Fruit fly (Drosophila melanogaster) whole organism, adult: ENCODE results near the gene cwo.

Experiments
- CG11617 ChIP-seq: fragments of 200-800 bp; sonication (Bioruptor generic); optimal IDR thresholded peaks from 2 replicates; lab custom pipeline; 2017; ENCODE audit warnings: mild to moderate bottlenecking, missing biosample characterization, missing genetic modification reagents, missing genetic modification characterization
- CG12768 ChIP-seq: fragments of 200-800 bp; sonication (Bioruptor generic); optimal IDR thresholded peaks from 2 replicates; lab custom pipeline; 2017; ENCODE audit warnings: missing biosample characterization, missing genetic modification characterization, mild to moderate bottlenecking, moderate library complexity, missing genetic modification reagents
- CG14711 ChIP-seq: fragments of 200-800 bp; sonication (Bioruptor generic); optimal IDR thresholded peaks from 2 replicates; lab custom pipeline; 2018; ENCODE audit warnings: missing biosample characterization, mild to moderate bottlenecking, missing genetic modification characterization, moderate library complexity
- CG1620 ChIP-seq: fragments of 200-800 bp; sonication (Bioruptor generic); optimal IDR thresholded peaks from 2 replicates; lab custom pipeline; 2016; ENCODE audit warnings: missing biosample characterization, missing genetic modification characterization
- CG33017 ChIP-seq: fragments of 200-800 bp; sonication (Bioruptor generic); optimal IDR thresholded peaks from 2 replicates; lab custom pipeline; 2018; ENCODE audit warnings: missing biosample characterization, mild to moderate bottlenecking, missing genetic modification characterization, moderate library complexity
- CG5204 ChIP-seq: fragments of 200-800 bp; sonication (Bioruptor generic); optimal IDR thresholded peaks from 2 replicates; lab custom pipeline; 2016; ENCODE audit warnings: missing biosample characterization, missing genetic modification characterization
- CG7045 ChIP-seq: fragments of 200-800 bp; sonication (Bioruptor generic); optimal IDR thresholded peaks from 2 replicates; lab custom pipeline; 2017; ENCODE audit warnings: missing biosample characterization, mild to moderate bottlenecking, missing genetic modification characterization
- CG7101 ChIP-seq: fragments of 200-800 bp; sonication (Bioruptor generic); optimal IDR thresholded peaks from 2 replicates; lab custom pipeline; 2018; ENCODE audit warnings: missing biosample characterization, mild to moderate bottlenecking, missing genetic modification characterization, moderate library complexity
- Clk ChIP-seq: fragments of 200-800 bp; sonication (Bioruptor generic); optimal IDR thresholded peaks from 2 replicates; lab custom pipeline; 2017; ENCODE audit warnings: missing biosample characterization, missing genetic modification characterization
- Crg-1 ChIP-seq: fragments of 200-800 bp; sonication (Bioruptor generic); optimal IDR thresholded peaks from 2 replicates; lab custom pipeline; 2016; ENCODE audit warnings: missing biosample characterization, missing genetic modification characterization
- Hr96 ChIP-seq: fragments of 200-800 bp; sonication (Bioruptor generic); optimal IDR thresholded peaks from 2 replicates; lab custom pipeline; 2016; ENCODE audit warnings: missing biosample characterization, missing genetic modification characterization
- Mnt ChIP-seq: fragments of 200-800 bp; sonication (Bioruptor generic); optimal IDR thresholded peaks from 2 replicates; lab custom pipeline; 2016; ENCODE audit warnings: missing biosample characterization, mild to moderate bottlenecking, missing genetic modification characterization
- bab1 ChIP-seq: fragments of 200-800 bp; sonication (Bioruptor generic); optimal IDR thresholded peaks from 3 replicates; lab custom pipeline; 2019; ENCODE audit warnings: missing biosample characterization, mild to moderate bottlenecking, missing genetic modification characterization, moderate library complexity
- cic ChIP-seq: fragments of 200-800 bp; sonication (Bioruptor generic); optimal IDR thresholded peaks from 2 replicates; lab custom pipeline; 2017; ENCODE audit warnings: missing biosample characterization, mild to moderate bottlenecking, missing genetic modification characterization, moderate library complexity
- cnc ChIP-seq, 2 experiments: fragments of >200 bp; optimal IDR thresholded peaks; 2 replicates each; lab custom pipeline; 2017
- kay ChIP-seq: fragments of 200-800 bp; sonication (Bioruptor generic); peaks from one replicate; lab custom pipeline; 2016; ENCODE audit warnings: missing biosample characterization, missing genetic modification characterization, borderline replicate concordance
- ovo ChIP-seq: fragments of 200-800 bp; sonication (Bioruptor generic); optimal IDR thresholded peaks from 2 replicates; lab custom pipeline; 2016; ENCODE audit warnings: missing biosample characterization, missing genetic modification characterization
- pad ChIP-seq: fragments of 200-800 bp; sonication (Bioruptor generic); optimal IDR thresholded peaks from 3 replicates; lab custom pipeline; 2017; ENCODE audit warnings: missing biosample characterization, missing genetic modification characterization, mild to moderate bottlenecking, moderate library complexity, missing genetic modification reagents
- tj ChIP-seq: fragments of 200-800 bp; sonication (Bioruptor generic); optimal IDR thresholded peaks from 3 replicates; lab custom pipeline; 2017; ENCODE audit warnings: missing biosample characterization, mild to moderate bottlenecking, missing genetic modification characterization, moderate library complexity
- toe ChIP-seq: fragments of 200-800 bp; sonication (Bioruptor generic); optimal IDR thresholded peaks from 2 replicates; lab custom pipeline; 2016; ENCODE audit warnings: missing biosample characterization, missing genetic modification characterization

cwo gene

DNA sequence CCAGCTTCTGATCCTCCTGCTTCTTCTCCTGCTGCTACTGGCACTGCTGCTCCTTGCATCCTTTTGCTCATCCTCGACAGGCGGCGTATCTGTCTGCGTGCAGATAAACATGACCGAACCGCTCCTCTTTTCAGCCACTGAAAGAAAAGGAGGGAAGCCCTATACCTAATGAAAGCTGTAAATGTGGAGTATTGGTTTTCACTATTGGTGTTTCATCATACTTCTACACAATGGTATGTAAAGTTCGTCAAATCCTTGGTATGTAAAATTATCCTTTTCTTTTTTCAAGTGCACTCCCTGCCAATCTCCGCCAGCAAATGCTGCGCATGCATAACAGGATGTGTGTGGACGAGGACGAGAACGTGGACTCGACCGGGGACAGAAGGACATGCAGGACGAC lies 40.3 kb downstream of the cwo start, which contains the start of gene CG46270:
Gene CG46270 (minus strand): TSS at position 101 of the 400 bp plus-strand sequence.
- TF ChIP-seq kay (GFP tag; lab: Kevin White, UChicago) (no peak), Clk (GFP tag; lab: Kevin White, UChicago) (no peak), CG5204 (GFP tag; lab: Kevin White, UChicago) (no peak), CG7101 (tag; lab: Kevin White, UChicago) (no peak), cnc (optimal IDR thresholded peaks at IDR 0.05; lab: Kevin White, UChicago) (no peak), pad (GFP tag; lab: Kevin White, UChicago) (no peak)

dm6 chr3R:10431089-10431488 lies 43.0 kb downstream of the cwo start:
- no peak for TF ChIP-seq cnc (optimal IDR thresholded peaks at IDR 0.05; lab: Kevin White, UChicago)
- TF ChIP-seq CG1620: no peak
- TF ChIP-seq pad (GFP tag; lab: Kevin White, UChicago): no peak
- no peak for TF ChIP-seq bab1 (GFP tag; lab: Kevin White, UChicago)
- TF ChIP-seq CG7101 (tag; lab: Kevin White, UChicago): no peak
- no peak for TF ChIP-seq CG5204 (GFP tag; lab: Kevin White, UChicago)
- no peak for TF ChIP-seq Clk (GFP tag; lab: Kevin White, UChicago)
- no peak for TF ChIP-seq CG12768 (GFP tag; lab: Kevin White, UChicago)

DNA sequence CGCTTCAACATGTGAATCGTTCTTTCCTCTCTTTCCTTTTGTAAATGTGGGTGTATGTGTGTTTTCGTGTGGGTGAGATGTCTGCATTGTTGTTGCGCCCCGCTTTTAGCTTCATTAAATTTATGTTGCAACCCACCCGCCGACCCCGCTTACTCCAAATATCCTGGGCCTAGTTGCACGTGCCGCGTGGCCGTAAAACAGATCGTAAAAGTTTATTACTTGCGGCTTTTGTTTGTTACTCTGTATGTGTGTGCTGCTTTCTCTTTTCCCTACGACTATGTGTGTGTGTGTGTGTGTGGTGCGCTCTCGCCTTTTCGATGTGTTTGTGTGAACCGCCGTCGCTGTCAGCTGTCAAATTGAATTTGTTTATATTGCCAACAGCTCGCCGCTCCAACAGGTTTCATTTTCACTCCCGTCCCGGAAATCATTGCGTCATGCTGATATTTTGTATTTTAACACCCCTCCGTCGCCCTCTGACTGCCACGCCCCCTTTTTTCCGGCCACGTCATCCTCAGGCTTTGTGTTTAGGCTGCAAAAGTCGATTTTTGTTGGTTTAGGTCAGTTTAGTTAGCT lies 45.4 kb downstream of the cwo start:
- TF ChIP-seq Clk (GFP tag; lab: Kevin White, UChicago) (no peak), CG1620 (no peak), CG5204 (GFP tag; lab: Kevin White, UChicago) (no peak), tj (GFP tag; lab: Kevin White, UChicago) (no peak), kay (GFP tag; lab: Kevin White, UChicago) (no peak)

- TF ChIP-seq kay (GFP tag; lab: Kevin White, UChicago) (peak; percentile 84), Mnt (GFP tag; lab: Kevin White, UChicago) (no peak)
Observed at dm6 chr3R:10434489-10434888, 46.4 kb downstream of the cwo start, which contains the start of gene Cyp12e1. Gene Cyp12e1, plus strand, starts transcription at chr3R:10434789.

- TF ChIP-seq Crg-1 (GFP tag; lab: Kevin White, UChicago) (no peak), cnc (optimal IDR thresholded peaks at IDR 0.05; lab: Kevin White, UChicago) (no peak), CG11617 (no peak), Hr96 (GFP tag; lab: Kevin White, UChicago) (no peak), CG7101 (tag; lab: Kevin White, UChicago) (no peak), pad (GFP tag; lab: Kevin White, UChicago) (no peak), CG5204 (GFP tag; lab: Kevin White, UChicago) (no peak), Clk (GFP tag; lab: Kevin White, UChicago) (no peak), CG7045 (GFP tag; lab: Kevin White, UChicago) (no peak), CG1620 (no peak), Mnt (GFP tag; lab: Kevin White, UChicago) (no peak), toe (no peak), CG12768 (GFP tag; lab: Kevin White, UChicago) (no peak), bab1 (GFP tag; lab: Kevin White, UChicago) (no peak), ovo (GFP tag; lab: Kevin White, UChicago) (no peak), kay (GFP tag; lab: Kevin White, UChicago) (no peak), tj (GFP tag; lab: Kevin White, UChicago) (no peak), CG33017 (tag; lab: Kevin White, UChicago) (no peak)
Observed at dm6 chr3R:10436989-10437388, 48.9 kb downstream of the cwo start.

dm6 chr3R:10448957-10449356 lies 60.9 kb downstream of the cwo start:
- TF ChIP-seq kay (GFP tag; lab: Kevin White, UChicago): no peak
- TF ChIP-seq Clk (GFP tag; lab: Kevin White, UChicago): no peak
- TF ChIP-seq cic: no peak
- no peak for TF ChIP-seq pad (GFP tag; lab: Kevin White, UChicago)
- no peak for TF ChIP-seq CG33017 (tag; lab: Kevin White, UChicago)
- no peak for TF ChIP-seq cnc (optimal IDR thresholded peaks at IDR 0.05; lab: Kevin White, UChicago)
- TF ChIP-seq Hr96 (GFP tag; lab: Kevin White, UChicago): no peak
- TF ChIP-seq ovo (GFP tag; lab: Kevin White, UChicago): no peak
- TF ChIP-seq Mnt (GFP tag; lab: Kevin White, UChicago): no peak
- TF ChIP-seq bab1 (GFP tag; lab: Kevin White, UChicago): no peak
- no peak for TF ChIP-seq Crg-1 (GFP tag; lab: Kevin White, UChicago)
- TF ChIP-seq CG14711: no peak
- no peak for TF ChIP-seq CG5204 (GFP tag; lab: Kevin White, UChicago)
